Worm (Caenorhabditis elegans) whole organism, L2 larva: Measurements from ENCODE around the gene sdz-10.

Experiments used
- ama-1 ChIP-seq: fragments of 150-350 bp; optimal IDR thresholded peaks from 2 replicates; lab custom pipeline; 2018; ENCODE audit warnings: inconsistent platforms
- gmeb-1 ChIP-seq: fragments of 150-350 bp; optimal IDR thresholded peaks from 2 replicates; lab custom pipeline; 2014; ENCODE audit warnings: missing biosample characterization, missing genetic modification characterization
- snpc-4 ChIP-seq: fragments of 150-350 bp; optimal IDR thresholded peaks from 2 replicates; lab custom pipeline; 2014; ENCODE audit warnings: missing biosample characterization, missing genetic modification characterization
- unc-62 ChIP-seq: fragments of 150-350 bp; optimal IDR thresholded peaks from 2 replicates; lab custom pipeline; 2014; ENCODE audit warnings: missing biosample characterization, missing genetic modification reagents, missing genetic modification characterization

- no peak for TF ChIP-seq unc-62 (GFP tag; lab: Kevin White, UChicago)
- TF ChIP-seq gmeb-1 (tag; lab: Kevin White, UChicago), result no peak
- no peak for TF ChIP-seq snpc-4 (tag; lab: Kevin White, UChicago)
- no peak for TF ChIP-seq ama-1 (lab: Kevin White, UChicago)
Observed at ce11 chrII:2787031-2787512, 15.0 kb upstream of the sdz-10 start, which contains the start of the genes F08D12.12 and srpa-72.
